Worm (Caenorhabditis elegans): ENCODE measurements around the gene Y9C9A.8.

The Y9C9A.8 gene

DNA sequence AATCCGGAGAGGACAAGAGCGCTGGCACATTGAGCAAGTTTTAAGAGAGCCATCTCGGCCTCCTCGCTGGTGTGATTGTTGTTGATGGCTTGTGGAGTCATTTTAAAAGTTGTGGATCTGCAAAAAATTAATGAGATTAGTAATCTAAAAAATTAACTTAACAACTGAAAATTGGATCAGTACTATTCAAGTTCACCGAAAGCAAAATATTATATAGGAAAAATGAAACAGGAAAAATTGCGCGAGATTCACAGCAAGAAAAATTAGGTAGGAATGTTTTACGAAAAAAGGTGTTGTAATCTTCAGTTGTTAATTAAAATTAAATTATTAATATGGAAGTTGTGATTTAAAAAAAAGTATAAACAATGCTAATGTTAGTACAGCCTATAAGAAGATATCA is 42.9 kb upstream of the Y9C9A.8 start, which contains the start of gene T08B6.1:
T08B6.1 (minus strand) TSS at position 101 of the 400 bp plus-strand sequence.
- TF ChIP-seq snpc-4 (tag; optimal IDR thresholded peaks at IDR 0.05) (no peak), ZK546.5 (tag; optimal IDR thresholded peaks at IDR 0.05) (no peak), mdl-1 (tag; optimal IDR thresholded peaks at IDR 0.05) (no peak), crh-2 (tag; optimal IDR thresholded peaks at IDR 0.05) (no peak), aly-2 (tag; optimal IDR thresholded peaks at IDR 0.05) (no peak), egl-27 (tag; optimal IDR thresholded peaks at IDR 0.05) (no peak), nhr-237 (tag; optimal IDR thresholded peaks at IDR 0.05) (no peak), nhr-23 (tag; optimal IDR thresholded peaks at IDR 0.05) (no peak), ceh-16 (tag; optimal IDR thresholded peaks at IDR 0.05) (no peak), blmp-1 (tag; optimal IDR thresholded peaks at IDR 0.05; ENCODE audit: insufficient read depth) (no peak), ztf-11 (tag; optimal IDR thresholded peaks at IDR 0.05) (no peak), ztf-4 (tag; optimal IDR thresholded peaks at IDR 0.05) (no peak), lin-13 (GFP tag; optimal IDR thresholded peaks at IDR 0.05) (no peak), ceh-82 (tag; optimal IDR thresholded peaks at IDR 0.05) (no peak)

DNA sequence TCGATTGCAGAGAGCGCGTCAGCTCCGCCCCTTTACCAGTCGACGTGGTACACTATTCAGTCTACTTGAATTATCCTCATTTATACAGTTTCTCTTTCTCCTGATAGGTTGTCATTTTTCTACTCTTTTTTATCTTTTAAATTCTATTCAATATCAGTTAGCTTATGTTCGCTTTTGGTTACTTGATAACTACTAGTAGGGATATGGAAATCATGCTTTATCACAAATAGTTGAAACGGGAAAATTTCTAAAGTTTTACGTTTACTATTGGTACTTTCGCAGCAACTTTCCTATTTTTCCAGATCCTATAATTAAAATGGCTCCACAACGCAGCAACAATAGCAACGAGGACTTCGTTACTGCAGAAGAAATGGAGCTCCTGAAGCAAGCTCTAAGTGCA is 40.5 kb upstream of the Y9C9A.8 start, which contains the start of gene sgnh-1:
sgnh-1 (plus strand) TSS at position 301 of the 400 bp plus-strand sequence.
- TF ChIP-seq blmp-1 (tag; optimal IDR thresholded peaks at IDR 0.05; ENCODE audit: insufficient read depth) (no peak), elt-1 (tag; optimal IDR thresholded peaks at IDR 0.05) (no peak), mbf-1 (tag; optimal IDR thresholded peaks at IDR 0.05) (no peak), egl-27 (tag; optimal IDR thresholded peaks at IDR 0.05) (no peak), peb-1 (tag; optimal IDR thresholded peaks at IDR 0.05) (no peak), aly-2 (tag; optimal IDR thresholded peaks at IDR 0.05) (no peak), snpc-4 (tag; optimal IDR thresholded peaks at IDR 0.05) (no peak), nhr-11 (tag; optimal IDR thresholded peaks at IDR 0.05) (no peak)

DNA sequence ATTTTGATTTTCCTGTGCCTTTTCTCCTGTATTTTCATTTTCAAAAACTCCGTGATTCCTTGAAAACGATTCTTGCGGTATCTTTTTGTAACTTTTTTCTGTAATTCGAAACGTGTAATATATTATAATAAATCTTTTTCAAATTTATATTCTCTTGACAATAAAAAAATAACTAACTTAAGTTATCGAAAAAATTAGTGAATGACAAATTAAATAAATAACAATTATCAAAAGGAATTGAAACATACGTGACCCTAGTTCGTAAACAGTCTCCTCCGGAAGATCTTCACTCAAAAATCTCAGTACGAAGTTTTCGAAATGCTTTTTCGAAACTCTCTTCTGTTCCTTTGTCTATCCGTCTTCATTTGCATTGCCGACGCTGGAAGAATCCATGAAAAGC is 39.6 kb upstream of the Y9C9A.8 start, which contains the start of gene T08B6.9:
T08B6.9 (plus strand) TSS at position 301 of the 400 bp plus-strand sequence.
- TF ChIP-seq blmp-1 (tag; optimal IDR thresholded peaks at IDR 0.05; ENCODE audit: insufficient read depth), result no peak
- no peak for TF ChIP-seq mdl-1 (tag; optimal IDR thresholded peaks at IDR 0.05)
- TF ChIP-seq ceh-16 (tag; optimal IDR thresholded peaks at IDR 0.05), result no peak
- TF ChIP-seq skn-1 (tag; optimal IDR thresholded peaks at IDR 0.05), result no peak
- no peak for TF ChIP-seq aly-2 (tag; optimal IDR thresholded peaks at IDR 0.05)
- TF ChIP-seq nhr-23 (tag; optimal IDR thresholded peaks at IDR 0.05), result no peak
- TF ChIP-seq zag-1 (tag; optimal IDR thresholded peaks at IDR 0.05), result no peak
- no peak for TF ChIP-seq nhr-77 (tag; optimal IDR thresholded peaks at IDR 0.05)
- TF ChIP-seq nhr-11 (tag; optimal IDR thresholded peaks at IDR 0.05), result no peak
- TF ChIP-seq nhr-21 (tag; optimal IDR thresholded peaks at IDR 0.05), result no peak
- no peak for TF ChIP-seq ztf-1 (GFP tag; conservative IDR thresholded peaks at IDR 0.05)

ce11 chrIV:4903961-4904360 is 26.2 kb upstream of the Y9C9A.8 start, which contains the start of gene str-161:
TSS of gene str-161 (minus strand) at chrIV:4904061.
- no peak for TF ChIP-seq ZK546.5 (tag; optimal IDR thresholded peaks at IDR 0.05)
- TF ChIP-seq skn-1 (tag; optimal IDR thresholded peaks at IDR 0.05), result no peak
- TF ChIP-seq lin-39 (tag; optimal IDR thresholded peaks at IDR 0.05), result no peak
- no peak for TF ChIP-seq blmp-1 (tag; optimal IDR thresholded peaks at IDR 0.05; ENCODE audit: insufficient read depth)
- no peak for TF ChIP-seq elt-1 (tag; optimal IDR thresholded peaks at IDR 0.05)
- TF ChIP-seq lin-13 (GFP tag; optimal IDR thresholded peaks at IDR 0.05), result no peak
- no peak for TF ChIP-seq nhr-129 (tag; optimal IDR thresholded peaks at IDR 0.05)
- no peak for TF ChIP-seq unc-62 (GFP tag; optimal IDR thresholded peaks at IDR 0.05)
- TF ChIP-seq sma-9 (GFP tag; optimal IDR thresholded peaks at IDR 0.05), result no peak
- no peak for TF ChIP-seq sma-9 (tag; optimal IDR thresholded peaks at IDR 0.05)
- no peak for TF ChIP-seq nhr-12 (tag; optimal IDR thresholded peaks at IDR 0.05)

- TF ChIP-seq zag-1 (tag; optimal IDR thresholded peaks at IDR 0.05), result no peak
- no peak for TF ChIP-seq ZK546.5 (tag; optimal IDR thresholded peaks at IDR 0.05)
- TF ChIP-seq snpc-4 (tag; optimal IDR thresholded peaks at IDR 0.05), result no peak
- TF ChIP-seq nhr-25 (tag; optimal IDR thresholded peaks at IDR 0.05), result no peak
- no peak for TF ChIP-seq unc-62 (GFP tag; optimal IDR thresholded peaks at IDR 0.05)
- TF ChIP-seq nhr-21 (tag; optimal IDR thresholded peaks at IDR 0.05), result no peak
- no peak for TF ChIP-seq nhr-10 (tag; optimal IDR thresholded peaks at IDR 0.05)
- no peak for TF ChIP-seq ceh-16 (tag; optimal IDR thresholded peaks at IDR 0.05)
- TF ChIP-seq blmp-1 (tag; optimal IDR thresholded peaks at IDR 0.05; ENCODE audit: insufficient read depth), result no peak
- no peak for TF ChIP-seq sma-9 (GFP tag; optimal IDR thresholded peaks at IDR 0.05)
- TF ChIP-seq sma-9 (tag; optimal IDR thresholded peaks at IDR 0.05), result no peak
- TF ChIP-seq alr-1 (tag; optimal IDR thresholded peaks at IDR 0.05), result no peak
- TF ChIP-seq nhr-237 (tag; optimal IDR thresholded peaks at IDR 0.05), result no peak
- TF ChIP-seq nhr-11 (tag; optimal IDR thresholded peaks at IDR 0.05), result no peak
- no peak for TF ChIP-seq gmeb-1 (tag; optimal IDR thresholded peaks at IDR 0.05)
- no peak for TF ChIP-seq ztf-4 (tag; optimal IDR thresholded peaks at IDR 0.05)
- TF ChIP-seq lsy-2 (tag; optimal IDR thresholded peaks at IDR 0.05), result no peak
- TF ChIP-seq C34F6.9 (tag; optimal IDR thresholded peaks at IDR 0.05), result no peak
Observed at ce11 chrIV:4905645-4906135, 24.5 kb upstream of the Y9C9A.8 start, which contains the start of gene T08B6.4. TSS of gene T08B6.4 (plus strand) at chrIV:4905695.

All from whole organism, L2 larva.